Fruit fly (Drosophila melanogaster): Measurements from ENCODE around the gene vri.

Gene vri

dm6 chr2L:5268198-5268597, 20.5 kb upstream of the vri start, which contains the start of gene Cyp4ac3:
TSS of gene Cyp4ac3 (plus strand) at chr2L:5268498.
- no peak for TF ChIP-seq sna (GFP tag; IDR thresholded peaks at IDR 0.05; ENCODE audit: partially characterized antibody)
- peak; percentile 41 for TF ChIP-seq Blimp-1 (GFP tag; optimal IDR thresholded peaks at IDR 0.05)
- TF ChIP-seq Dfd (GFP tag; optimal IDR thresholded peaks at IDR 0.05), result no peak

- TF ChIP-seq mam (GFP tag; optimal IDR thresholded peaks at IDR 0.05) (no peak), nerfin-1 (tag; optimal IDR thresholded peaks at IDR 0.05) (peak; percentile 5), Oaz (GFP tag; IDR thresholded peaks at IDR 0.05) (no peak), pita (GFP tag; optimal IDR thresholded peaks at IDR 0.05) (peak; percentile 22), chinmo (GFP tag; IDR thresholded peaks at IDR 0.05; ENCODE audit: partially characterized antibody) (no peak), CG12299 (tag; optimal IDR thresholded peaks at IDR 0.05) (peak; percentile 24), CG8089 (GFP tag; optimal IDR thresholded peaks at IDR 0.05) (no peak), CG2199 (GFP tag; IDR thresholded peaks at IDR 0.05) (peak; percentile 90), YL-1 (GFP tag; optimal IDR thresholded peaks at IDR 0.05) (peak; percentile 13), sd (tag; optimal IDR thresholded peaks at IDR 0.05) (peak; percentile 34), cwo (GFP tag; optimal IDR thresholded peaks at IDR 0.05) (no peak), mld (GFP tag; IDR thresholded peaks at IDR 0.05; ENCODE audit: partially characterized antibody) (no peak), stwl (tag; optimal IDR thresholded peaks at IDR 0.05) (peak; percentile 24), insv (GFP tag; optimal IDR thresholded peaks at IDR 0.05) (peak; percentile 65 to 96), CG33557 (GFP tag; optimal IDR thresholded peaks at IDR 0.05) (no peak), MTF-1 (GFP tag; optimal IDR thresholded peaks at IDR 0.05; ENCODE audit: borderline replicate concordance) (no peak), CG11504 (tag; optimal IDR thresholded peaks at IDR 0.05) (peak; percentile 69), mirr (GFP tag; optimal IDR thresholded peaks at IDR 0.05) (no peak), CG13287 (GFP tag; IDR thresholded peaks at IDR 0.05; ENCODE audit: partially characterized antibody) (peak; percentile 39; the same call in 1 of the 2 replicates), D19A (tag; optimal IDR thresholded peaks at IDR 0.05) (peak; percentile 1), pho (GFP tag; optimal IDR thresholded peaks at IDR 0.05) (no peak), Xrp1 (GFP tag; IDR thresholded peaks at IDR 0.05) (0 out of 2 replicates have a peak, but pooled peaks have one; percentile 14), CG17359 (tag; optimal IDR thresholded peaks at IDR 0.05) (peak; percentile 3), CG14710 (tag; optimal IDR thresholded peaks at IDR 0.05) (peak; percentile 7), Opbp (GFP tag; IDR thresholded peaks at IDR 0.05; ENCODE audit: partially characterized antibody) (0 out of 3 replicates have a peak, but pooled peaks have one; percentile 24), crc (GFP tag; optimal IDR thresholded peaks at IDR 0.05) (no peak), fd96Cb (tag; optimal IDR thresholded peaks at IDR 0.05) (peak; percentile 5), CTCF (GFP tag; optimal IDR thresholded peaks at IDR 0.05) (peak; percentile 79), zf30C (GFP tag; optimal IDR thresholded peaks at IDR 0.05) (peak; percentile 79), CG5180 (GFP tag; optimal IDR thresholded peaks at IDR 0.05) (peak; percentile 42), sens (GFP tag) (peak; percentile 83), D (optimal IDR thresholded peaks at IDR 0.05) (no peak), D (GFP tag; optimal IDR thresholded peaks at IDR 0.05) (peak; percentile 11), Eip74EF (GFP tag; optimal IDR thresholded peaks at IDR 0.05) (peak in 1 of 2 experiments; percentile 4), CG13123 (GFP tag; optimal IDR thresholded peaks at IDR 0.05) (no peak), bsh (GFP tag; optimal IDR thresholded peaks at IDR 0.05) (peak in 1 of 2 experiments; percentile 20), sim (GFP tag; IDR thresholded peaks at IDR 0.05) (no peak), CG13775 (GFP tag; optimal IDR thresholded peaks at IDR 0.05) (no peak), HmgZ (tag; optimal IDR thresholded peaks at IDR 0.05) (peak; percentile 3), PHDP (tag; optimal IDR thresholded peaks at IDR 0.05) (peak; percentile 3), Vsx1 (GFP tag; optimal IDR thresholded peaks at IDR 0.05) (no peak), Bgb (GFP tag; IDR thresholded peaks at IDR 0.05; ENCODE audit: partially characterized antibody) (peak; percentile 57)
Observed at dm6 chr2L:5270215-5271071, 18.3 kb upstream of the vri start.

Measured in whole organism, embryonic.